Fruit fly (Drosophila melanogaster) whole organism, pupa: ENCODE results near the gene Crag.

ENCODE experiments used
- CG10348 ChIP-seq: fragments of 200-800 bp; sonication (Bioruptor generic); IDR thresholded peaks from 2 replicates; pipeline ENCODE4 v1.3.6; 2022; ENCODE audit warnings: missing biosample characterization, missing genetic modification characterization
- CG12605 ChIP-seq: fragments of 200-800 bp; sonication (Bioruptor generic); IDR thresholded peaks from 2 replicates; pipeline ENCODE4 v1.3.6; 2022; ENCODE audit warnings: missing biosample characterization, missing genetic modification characterization
- CG13204 ChIP-seq: fragments of 200-800 bp; sonication (Bioruptor generic); optimal IDR thresholded peaks from 2 replicates; lab custom pipeline; 2018; ENCODE audit warnings: missing biosample characterization, mild to moderate bottlenecking, missing genetic modification characterization, moderate library complexity
- CG14655 ChIP-seq: fragments of 200-800 bp; sonication (Bioruptor generic); optimal IDR thresholded peaks from 3 replicates; lab custom pipeline; 2017; ENCODE audit warnings: mild to moderate bottlenecking, missing biosample characterization, missing genetic modification reagents, missing genetic modification characterization
- CG15710 ChIP-seq: fragments of 200-800 bp; sonication (Bioruptor generic); optimal IDR thresholded peaks from 2 replicates; lab custom pipeline; 2018; ENCODE audit warnings: missing biosample characterization, mild to moderate bottlenecking, missing genetic modification characterization, moderate library complexity
- CG17806 ChIP-seq: fragments of 200-800 bp; sonication (Bioruptor generic); optimal IDR thresholded peaks from 2 replicates; lab custom pipeline; 2018; ENCODE audit warnings: missing biosample characterization, mild to moderate bottlenecking, missing genetic modification characterization, moderate library complexity
- CG32121 ChIP-seq: fragments of 200-800 bp; sonication (Bioruptor generic); IDR thresholded peaks from 2 replicates; pipeline ENCODE4 v1.3.6; 2022; ENCODE audit warnings: missing biosample characterization, missing genetic modification characterization
- CG34367 ChIP-seq: fragments of 200-800 bp; sonication (Bioruptor generic); optimal IDR thresholded peaks from 2 replicates; lab custom pipeline; 2018; ENCODE audit warnings: missing biosample characterization, mild to moderate bottlenecking, missing genetic modification characterization
- CG4496 ChIP-seq: fragments of 200-800 bp; sonication (Bioruptor generic); IDR thresholded peaks from 3 replicates; pipeline ENCODE4 v1.3.6; 2022; ENCODE audit warnings: missing biosample characterization, missing genetic modification characterization
- CG8159 ChIP-seq: fragments of 200-800 bp; sonication (Bioruptor generic); optimal IDR thresholded peaks from 3 replicates; lab custom pipeline; 2018; ENCODE audit warnings: missing biosample characterization, mild to moderate bottlenecking, missing genetic modification characterization, moderate library complexity
- CG8301 ChIP-seq: fragments of 200-800 bp; sonication (Bioruptor generic); optimal IDR thresholded peaks from 2 replicates; lab custom pipeline; 2018; ENCODE audit warnings: missing biosample characterization, mild to moderate bottlenecking, missing genetic modification characterization
- CG9948 ChIP-seq: fragments of 200-800 bp; sonication (Bioruptor generic); optimal IDR thresholded peaks from 2 replicates; lab custom pipeline; 2018; ENCODE audit warnings: missing biosample characterization, mild to moderate bottlenecking, missing genetic modification characterization, moderate library complexity
- D1 ChIP-seq: fragments of 200-800 bp; sonication (Bioruptor generic); optimal IDR thresholded peaks from 2 replicates; lab custom pipeline; 2018; ENCODE audit warnings: missing biosample characterization, mild to moderate bottlenecking, missing genetic modification characterization, moderate library complexity
- EcR ChIP-seq: fragments of 200-800 bp; sonication (Bioruptor generic); optimal IDR thresholded peaks from 3 replicates; lab custom pipeline; 2019; ENCODE audit warnings: missing biosample characterization, missing genetic modification characterization, mild to moderate bottlenecking, moderate library complexity, missing genetic modification reagents
- Ets98B ChIP-seq: fragments of 200-800 bp; sonication (Bioruptor generic); IDR thresholded peaks from 2 replicates; pipeline ENCODE4 v1.3.6; 2022; ENCODE audit warnings: missing biosample characterization, missing genetic modification characterization
- Pif1A ChIP-seq: fragments of 200-800 bp; sonication (Bioruptor generic); optimal IDR thresholded peaks from 3 replicates; lab custom pipeline; 2016; ENCODE audit warnings: missing biosample characterization, missing genetic modification characterization
- Pif1B ChIP-seq: fragments of 200-800 bp; sonication (Bioruptor generic); optimal IDR thresholded peaks from 3 replicates; lab custom pipeline; 2016; ENCODE audit warnings: missing biosample characterization, missing genetic modification characterization
- Snoo ChIP-seq: fragments of 200-800 bp; sonication (Bioruptor generic); optimal IDR thresholded peaks from 3 replicates; lab custom pipeline; 2017; ENCODE audit warnings: missing biosample characterization, mild to moderate bottlenecking, missing genetic modification characterization, inconsistent platforms
- fd96Ca ChIP-seq: fragments of 200-800 bp; sonication (Bioruptor generic); IDR thresholded peaks from 3 replicates; pipeline ENCODE4 v1.3.6; 2022; ENCODE audit warnings: missing biosample characterization, missing genetic modification characterization
- gl ChIP-seq: fragments of 200-800 bp; sonication (Bioruptor generic); optimal IDR thresholded peaks from 2 replicates; lab custom pipeline; 2018; ENCODE audit warnings: missing biosample characterization, mild to moderate bottlenecking, missing genetic modification characterization
- rn ChIP-seq: fragments of 200-800 bp; sonication (Bioruptor generic); IDR thresholded peaks from 2 replicates; pipeline ENCODE4 v1.3.6; 2022; ENCODE audit warnings: missing biosample characterization, missing genetic modification characterization

Crag gene

dm6 chrX:8606206-8606605, 14.4 kb downstream of the Crag start, which contains the start of gene Caf1-180:
Gene Caf1-180, minus strand, starts transcription at chrX:8606304.
- no peak for TF ChIP-seq CG12605 (GFP tag; lab: Robert Waterston, UW)
- 0 out of 3 replicates have a peak, but pooled peaks have one; percentile 11 for TF ChIP-seq fd96Ca (GFP tag; lab: Robert Waterston, UW)
- TF ChIP-seq CG15710 (tag; lab: Kevin White, UChicago): no peak

DNA sequence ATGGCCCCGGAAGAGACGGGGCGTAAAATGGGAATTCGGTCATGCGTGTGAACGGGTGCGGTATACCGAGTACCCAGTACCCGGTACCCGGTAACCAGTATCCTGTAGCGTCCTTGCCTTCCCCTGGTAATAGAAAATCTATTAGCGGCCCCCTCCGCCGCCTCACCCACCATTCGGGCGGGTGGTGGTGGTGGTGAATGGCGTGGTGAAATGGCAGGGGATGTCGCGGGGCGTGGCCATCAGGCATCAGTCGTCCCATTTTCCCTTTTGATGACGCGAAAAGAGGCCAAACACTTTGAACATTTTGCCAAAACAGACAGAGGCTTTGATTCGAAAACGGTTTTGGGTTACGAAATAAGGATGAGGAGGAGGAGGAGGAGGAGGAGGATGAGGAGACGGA, 16.1 kb downstream of the Crag start:
- TF ChIP-seq CG14655 (GFP tag; lab: Kevin White, UChicago): no peak
- no peak for TF ChIP-seq rn (GFP tag; lab: Robert Waterston, UW)
- no peak for TF ChIP-seq CG8301

DNA sequence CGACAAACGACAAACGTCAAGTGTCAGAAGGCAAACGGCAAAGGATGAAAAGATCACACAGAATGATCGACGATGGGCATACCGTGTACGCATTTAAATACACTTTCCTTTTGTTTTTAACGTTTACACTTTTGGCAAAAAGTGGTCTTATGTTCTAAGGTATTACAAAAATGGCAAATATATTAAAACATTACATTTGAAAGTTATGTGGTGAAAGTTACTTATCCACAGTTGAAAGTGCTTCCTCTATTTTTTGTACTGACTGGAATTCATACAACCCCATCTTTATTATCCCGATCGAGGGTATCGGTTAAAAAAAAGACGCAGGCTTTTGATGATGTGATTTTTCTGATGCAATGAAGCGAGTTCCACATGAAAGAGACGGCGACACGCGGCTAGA, 24.4 kb downstream of the Crag start:
- TF ChIP-seq CG4496 (GFP tag; lab: Robert Waterston, UW): no peak
- no peak for TF ChIP-seq CG34367 (tag; lab: Kevin White, UChicago)
- no peak for TF ChIP-seq EcR (GFP tag; lab: Kevin White, UChicago)
- no peak for TF ChIP-seq Pif1A (GFP tag; lab: Kevin White, UChicago)
- TF ChIP-seq CG32121: no peak
- TF ChIP-seq Ets98B (GFP tag; lab: Robert Waterston, UW): no peak
- TF ChIP-seq CG9948 (tag; lab: Kevin White, UChicago): no peak
- TF ChIP-seq gl: no peak
- TF ChIP-seq Pif1B (GFP tag; lab: Kevin White, UChicago): no peak
- TF ChIP-seq CG13204: no peak
- TF ChIP-seq CG8159: no peak
- no peak for TF ChIP-seq CG8301
- no peak for TF ChIP-seq Snoo (tag; lab: Kevin White, UChicago)
- TF ChIP-seq CG14655 (GFP tag; lab: Kevin White, UChicago): no peak
- no peak for TF ChIP-seq CG12605 (GFP tag; lab: Robert Waterston, UW)
- TF ChIP-seq rn (GFP tag; lab: Robert Waterston, UW): no peak
- TF ChIP-seq fd96Ca (GFP tag; lab: Robert Waterston, UW): no peak
- TF ChIP-seq D1 (tag; lab: Kevin White, UChicago): no peak

DNA sequence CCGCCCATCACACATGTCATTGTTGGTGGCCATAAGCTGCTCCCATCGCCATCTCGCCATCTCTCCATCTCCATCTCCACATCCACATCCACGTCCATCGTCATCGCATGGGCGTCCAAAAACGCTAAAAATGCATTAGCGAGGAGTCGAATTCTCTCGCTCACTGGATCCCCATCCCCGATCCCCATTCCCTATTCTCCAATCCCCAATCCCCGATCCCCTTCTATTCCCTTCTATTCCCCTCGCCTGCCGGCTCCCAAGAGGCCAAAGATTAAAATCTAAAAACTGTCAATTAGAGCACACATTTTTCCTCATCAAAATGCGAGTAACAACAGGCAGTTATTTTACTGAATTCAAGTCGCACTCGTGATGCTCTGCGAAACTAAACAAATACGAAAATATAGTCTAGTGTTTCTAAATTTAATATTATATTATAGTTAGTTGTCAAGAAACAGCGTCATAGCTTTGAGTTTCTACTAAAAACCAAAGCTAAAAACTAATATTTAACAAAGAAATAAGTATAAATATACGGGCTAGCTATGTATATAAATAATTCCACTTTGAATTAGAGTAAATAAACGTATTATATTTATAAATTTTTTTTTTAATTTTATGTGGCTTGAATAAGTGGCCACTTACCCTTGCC, 25.1 kb downstream of the Crag start:
- TF ChIP-seq CG13204: no peak
- TF ChIP-seq D1 (tag; lab: Kevin White, UChicago): no peak
- TF ChIP-seq CG9948 (tag; lab: Kevin White, UChicago): no peak
- no peak for TF ChIP-seq CG32121
- TF ChIP-seq CG10348 (GFP tag; lab: Robert Waterston, UW): no peak
- TF ChIP-seq CG12605 (GFP tag; lab: Robert Waterston, UW): no peak
- no peak for TF ChIP-seq CG4496 (GFP tag; lab: Robert Waterston, UW)
- TF ChIP-seq Ets98B (GFP tag; lab: Robert Waterston, UW): no peak
- TF ChIP-seq CG15710 (tag; lab: Kevin White, UChicago): no peak
- no peak for TF ChIP-seq CG8301
- no peak for TF ChIP-seq rn (GFP tag; lab: Robert Waterston, UW)
- TF ChIP-seq gl: no peak
- no peak for TF ChIP-seq CG8159
- TF ChIP-seq Pif1A (GFP tag; lab: Kevin White, UChicago): no peak

DNA sequence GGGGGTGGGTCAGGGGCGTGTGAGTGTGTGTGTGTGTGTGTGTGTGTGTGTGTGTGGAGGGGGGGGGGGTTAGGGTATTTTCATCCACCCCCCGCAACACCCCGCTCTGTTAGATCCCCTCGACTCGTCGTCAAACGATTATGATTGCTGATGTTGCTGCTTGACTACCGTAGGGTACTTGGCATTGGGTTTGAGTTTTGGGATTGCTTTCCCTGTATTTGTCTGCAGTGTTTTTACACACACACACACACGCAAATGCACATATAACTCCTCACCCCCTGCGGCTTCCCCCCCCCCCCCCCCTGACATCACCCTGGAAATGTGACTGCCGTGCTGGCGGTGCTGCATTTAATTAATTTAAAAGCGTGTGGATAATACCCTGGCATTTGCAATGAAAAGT, 30.6 kb downstream of the Crag start:
- TF ChIP-seq fd96Ca (GFP tag; lab: Robert Waterston, UW): no peak
- no peak for TF ChIP-seq EcR (GFP tag; lab: Kevin White, UChicago)
- no peak for TF ChIP-seq CG14655 (GFP tag; lab: Kevin White, UChicago)
- no peak for TF ChIP-seq Pif1A (GFP tag; lab: Kevin White, UChicago)
- TF ChIP-seq CG34367 (tag; lab: Kevin White, UChicago): no peak
- no peak for TF ChIP-seq CG8301
- no peak for TF ChIP-seq Pif1B (GFP tag; lab: Kevin White, UChicago)
- TF ChIP-seq gl: no peak
- TF ChIP-seq, all 21 proteins: peak for 0

DNA sequence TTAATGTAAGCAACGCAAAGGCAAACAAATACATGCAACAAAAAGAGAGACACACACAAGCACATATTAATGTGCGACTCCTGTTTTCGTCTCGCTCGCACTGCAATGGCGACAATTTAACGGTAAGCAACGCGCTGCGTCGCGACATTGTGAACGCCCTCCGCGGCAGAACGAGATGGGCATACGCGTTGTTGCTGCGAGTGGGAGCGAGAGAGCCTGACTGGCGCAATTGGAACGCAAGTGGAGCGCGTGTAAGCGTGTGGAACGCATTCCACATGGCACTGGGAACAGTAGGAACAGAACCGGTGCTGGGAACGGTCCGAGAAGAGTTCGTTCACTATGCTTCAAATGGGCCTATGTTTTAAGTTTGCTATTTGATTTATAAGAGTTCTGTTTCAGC, 33.0 kb downstream of the Crag start:
- TF ChIP-seq CG14655 (GFP tag; lab: Kevin White, UChicago) (no peak), Ets98B (GFP tag; lab: Robert Waterston, UW) (peak; percentile 25; the same call in 1 of the 2 replicates), rn (GFP tag; lab: Robert Waterston, UW) (no peak), Snoo (tag; lab: Kevin White, UChicago) (no peak), fd96Ca (GFP tag; lab: Robert Waterston, UW) (no peak; the same call in 2 of the 3 replicates), D1 (tag; lab: Kevin White, UChicago) (peak; percentile 47), Pif1A (GFP tag; lab: Kevin White, UChicago) (no peak), CG4496 (GFP tag; lab: Robert Waterston, UW) (no peak; the same call in 2 of the 3 replicates), CG13204 (no peak), CG32121 (peak; percentile 33; the same call in 1 of the 2 replicates), CG8159 (no peak), Pif1B (GFP tag; lab: Kevin White, UChicago) (no peak), gl (no peak)

DNA sequence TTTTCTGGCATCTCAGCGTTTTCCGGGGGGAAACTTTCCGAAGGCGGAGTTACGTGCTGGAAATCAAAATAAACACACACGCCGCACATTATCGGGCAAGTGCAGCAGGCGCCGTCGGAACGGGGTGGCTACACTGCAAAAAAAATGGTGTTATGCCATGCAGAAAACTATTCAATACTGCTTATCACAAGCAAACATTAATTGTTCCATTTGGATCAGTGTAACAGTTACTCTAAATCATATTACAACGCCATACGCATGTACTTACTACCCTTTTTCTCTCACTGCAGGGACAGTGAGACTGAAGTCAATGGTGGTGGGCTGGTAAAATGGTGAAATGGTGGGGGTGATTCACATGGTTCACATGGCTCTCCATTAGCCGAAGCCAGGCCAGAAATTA, 35.3 kb downstream of the Crag start:
- TF ChIP-seq D1 (tag; lab: Kevin White, UChicago) (no peak), CG8301 (no peak), Pif1A (GFP tag; lab: Kevin White, UChicago) (no peak), Pif1B (GFP tag; lab: Kevin White, UChicago) (no peak), rn (GFP tag; lab: Robert Waterston, UW) (no peak), CG15710 (tag; lab: Kevin White, UChicago) (no peak), CG13204 (no peak), CG12605 (GFP tag; lab: Robert Waterston, UW) (no peak), EcR (GFP tag; lab: Kevin White, UChicago) (no peak), CG17806 (tag; lab: Kevin White, UChicago) (no peak), CG10348 (GFP tag; lab: Robert Waterston, UW) (no peak), CG8159 (no peak), CG4496 (GFP tag; lab: Robert Waterston, UW) (no peak), fd96Ca (GFP tag; lab: Robert Waterston, UW) (no peak), Snoo (tag; lab: Kevin White, UChicago) (no peak), CG34367 (tag; lab: Kevin White, UChicago) (no peak), CG9948 (tag; lab: Kevin White, UChicago) (no peak), CG14655 (GFP tag; lab: Kevin White, UChicago) (no peak), CG32121 (no peak)
